Worm (Caenorhabditis elegans): ENCODE data around the gene ZK938.11.

DNA sequence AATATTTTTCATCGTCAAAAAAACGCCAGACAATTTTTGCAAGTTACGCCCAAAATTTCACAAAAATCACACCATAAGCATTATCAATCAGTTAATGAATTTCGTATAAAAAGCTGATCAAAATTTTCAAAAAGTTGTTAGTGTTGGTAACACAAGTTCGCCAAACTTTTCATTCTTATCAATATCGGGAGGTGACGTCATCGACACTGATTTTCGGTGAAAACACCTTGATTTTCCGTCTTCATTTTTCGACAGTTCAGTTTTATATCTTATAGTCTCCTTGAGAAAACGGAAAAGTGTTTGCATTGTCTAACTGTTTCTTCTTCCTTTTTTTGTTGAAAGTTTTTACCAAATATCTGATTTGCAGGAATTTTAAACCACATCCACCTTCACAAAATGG lies 40.6 kb upstream of the ZK938.11 start, which contains the start of gene C08H9.15:
- TF ChIP-seq pes-1 (GFP tag; IDR thresholded peaks at IDR 0.05) = no peak
- no peak for TF ChIP-seq ama-1 (optimal IDR thresholded peaks at IDR 0.05)
- TF ChIP-seq B0310.2 (tag; optimal IDR thresholded peaks at IDR 0.05) = no peak
- TF ChIP-seq F13C5.2 (tag; optimal IDR thresholded peaks at IDR 0.05) = no peak
- no peak for TF ChIP-seq flt-1 (GFP tag; IDR thresholded peaks at IDR 0.05)

All from whole organism, early embryonic.